Worm (Caenorhabditis elegans) whole organism, L1 larva: Measurements from ENCODE around the gene his-40.

Experiments used
- C04F5.9 ChIP-seq: sonication (generic microtip); optimal IDR thresholded peaks from 2 replicates; lab custom pipeline; 2016; ENCODE audit warnings: missing genetic modification characterization, missing compliant biosample characterization
- C34B4.2 ChIP-seq: sonication (generic microtip); optimal IDR thresholded peaks from 2 replicates; lab custom pipeline; 2017; ENCODE audit warnings: mild to moderate bottlenecking, missing genetic modification characterization, missing compliant biosample characterization
- Y116A8C.19 ChIP-seq: sonication (generic microtip); optimal IDR thresholded peaks from 2 replicates; lab custom pipeline; 2016; ENCODE audit warnings: missing compliant biosample characterization, missing genetic modification characterization, borderline replicate concordance
- aly-2 ChIP-seq: fragments of 150-350 bp; optimal IDR thresholded peaks from 2 replicates; lab custom pipeline; 2014; ENCODE audit warnings: missing biosample characterization, missing genetic modification characterization
- ama-1 ChIP-seq: fragments of 150-350 bp; optimal IDR thresholded peaks from 2 replicates; lab custom pipeline; 2014
- ceh-90 ChIP-seq: sonication (generic microtip); optimal IDR thresholded peaks from 2 replicates; lab custom pipeline; 2016; ENCODE audit warnings: missing genetic modification characterization, missing compliant biosample characterization
- ces-1 ChIP-seq: fragments of 150-350 bp; optimal IDR thresholded peaks from 2 replicates; lab custom pipeline; 2014; ENCODE audit warnings: missing biosample characterization, missing genetic modification reagents, missing genetic modification characterization
- dsc-1 ChIP-seq: sonication (generic microtip); optimal IDR thresholded peaks from 2 replicates; lab custom pipeline; 2016; ENCODE audit warnings: mild to moderate bottlenecking, missing genetic modification characterization, missing compliant biosample characterization
- efl-1 ChIP-seq, 4 experiments: fragments of 150-350 bp; optimal IDR thresholded peaks in 3 of 4; peaks in 1 of 4; 1 replicate in 1 of 4; 2 replicates in 3 of 4; lab custom pipeline; 2014; ENCODE audit warnings: missing biosample characterization in 2 of 4, missing genetic modification characterization in 2 of 4, missing genetic modification reagents in 2 of 4
- efl-3 ChIP-seq: fragments of 200-800 bp; sonication (Bioruptor generic); optimal IDR thresholded peaks from 2 replicates; lab custom pipeline; 2018; ENCODE audit warnings: mild to moderate bottlenecking, missing genetic modification characterization, missing compliant biosample characterization
- egl-27 ChIP-seq, 2 experiments: fragments of 150-350 bp in 1 of 2; sonication (generic microtip); optimal IDR thresholded peaks; 3 replicates each; lab custom pipeline; 2017 to 2018; ENCODE audit warnings: missing biosample characterization in 2 of 2, missing genetic modification characterization in 2 of 2, missing genetic modification reagents in 2 of 2
- elt-3 ChIP-seq, 6 experiments: fragments of 150-350 bp in 1 of 6; sonication (generic microtip); optimal IDR thresholded peaks; 2 replicates each; lab custom pipeline; 2017 to 2018; ENCODE audit warnings: missing biosample characterization in 6 of 6, missing genetic modification characterization in 6 of 6, inconsistent platforms in 1 of 6
- fkh-4 ChIP-seq: sonication (generic microtip); optimal IDR thresholded peaks from 2 replicates; lab custom pipeline; 2016; ENCODE audit warnings: missing compliant biosample characterization, missing genetic modification characterization, borderline replicate concordance
- grh-1 ChIP-seq: fragments of 200-800 bp; sonication (Bioruptor generic); IDR thresholded peaks from 2 replicates; pipeline ENCODE4 v1.3.6; 2022; ENCODE audit warnings: missing genetic modification reagents, missing genetic modification characterization, missing compliant biosample characterization
- hlh-17 ChIP-seq: fragments of 200-800 bp; sonication (Bioruptor generic); optimal IDR thresholded peaks from 2 replicates; lab custom pipeline; 2018; ENCODE audit warnings: missing genetic modification characterization, mild to moderate bottlenecking, missing compliant biosample characterization, moderate library complexity, borderline replicate concordance
- hlh-4 ChIP-seq: sonication (generic microtip); optimal IDR thresholded peaks from 2 replicates; lab custom pipeline; 2016; ENCODE audit warnings: mild to moderate bottlenecking, missing genetic modification characterization, missing compliant biosample characterization
- isw-1 ChIP-seq: fragments of 200-800 bp; sonication (Bioruptor generic); IDR thresholded peaks from 2 replicates; pipeline ENCODE4 v1.3.6; 2022; ENCODE audit warnings: missing genetic modification characterization, missing compliant biosample characterization
- lin-13 ChIP-seq: fragments of 150-350 bp; optimal IDR thresholded peaks from 2 replicates; lab custom pipeline; 2014; ENCODE audit warnings: missing biosample characterization, missing genetic modification reagents, missing genetic modification characterization
- lin-35 ChIP-seq, 2 experiments: fragments of 150-350 bp; optimal IDR thresholded peaks; 2 replicates each; lab custom pipeline; 2014; ENCODE audit warnings: missing biosample characterization in 2 of 2, missing genetic modification characterization in 2 of 2, missing genetic modification reagents in 2 of 2
- lir-3 ChIP-seq: sonication (generic microtip); optimal IDR thresholded peaks from 2 replicates; lab custom pipeline; 2016; ENCODE audit warnings: mild to moderate bottlenecking, missing genetic modification characterization, moderate library complexity, missing compliant biosample characterization; ENCODE audit not compliant: poor library complexity
- lsy-2 ChIP-seq, 2 experiments: fragments of 150-350 bp; optimal IDR thresholded peaks; 2 replicates each; lab custom pipeline; 2014; ENCODE audit warnings: missing biosample characterization in 2 of 2, missing genetic modification characterization in 2 of 2
- mef-2 ChIP-seq: fragments of 150-350 bp; optimal IDR thresholded peaks from 2 replicates; lab custom pipeline; 2014; ENCODE audit warnings: missing biosample characterization, missing genetic modification characterization
- nhr-11 ChIP-seq: fragments of 150-350 bp; optimal IDR thresholded peaks from 2 replicates; lab custom pipeline; 2014; ENCODE audit warnings: missing biosample characterization, missing genetic modification characterization
- nhr-12 ChIP-seq: sonication (generic microtip); optimal IDR thresholded peaks from 2 replicates; lab custom pipeline; 2017; ENCODE audit warnings: missing biosample characterization, missing genetic modification characterization
- nhr-19 ChIP-seq: fragments of 200-800 bp; sonication (Bioruptor generic); conservative IDR thresholded peaks from 2 replicates; pipeline ENCODE4 v1.3.6; 2022; ENCODE audit warnings: missing genetic modification characterization, missing compliant biosample characterization
- nhr-237 ChIP-seq: fragments of 150-350 bp; optimal IDR thresholded peaks from 2 replicates; lab custom pipeline; 2014; ENCODE audit warnings: missing biosample characterization, missing genetic modification characterization
- nhr-71 ChIP-seq: sonication (generic microtip); optimal IDR thresholded peaks from 2 replicates; lab custom pipeline; 2016; ENCODE audit warnings: mild to moderate bottlenecking, missing genetic modification characterization, moderate library complexity, missing compliant biosample characterization
- nhr-84 ChIP-seq: sonication (generic microtip); optimal IDR thresholded peaks from 2 replicates; lab custom pipeline; 2017; ENCODE audit warnings: missing biosample characterization, missing genetic modification characterization
- nhr-85 ChIP-seq: sonication (generic microtip); peaks from one replicate; lab custom pipeline; 2016; ENCODE audit warnings: missing genetic modification characterization, inconsistent platforms, missing compliant biosample characterization
- pax-3 ChIP-seq: fragments of 200-800 bp; sonication (Bioruptor generic); optimal IDR thresholded peaks from 2 replicates; lab custom pipeline; 2018; ENCODE audit warnings: mild to moderate bottlenecking, missing genetic modification characterization, moderate library complexity, missing compliant biosample characterization
- snpc-4 ChIP-seq: fragments of 150-350 bp; optimal IDR thresholded peaks from 2 replicates; lab custom pipeline; 2014; ENCODE audit warnings: missing biosample characterization, missing genetic modification characterization
- snu-23 ChIP-seq: sonication (generic microtip); optimal IDR thresholded peaks from 2 replicates; lab custom pipeline; 2016; ENCODE audit warnings: missing genetic modification characterization, missing compliant biosample characterization
- sox-4 ChIP-seq: sonication (generic microtip); optimal IDR thresholded peaks from 2 replicates; lab custom pipeline; 2016; ENCODE audit warnings: missing genetic modification characterization, missing compliant biosample characterization
- sup-37 ChIP-seq: fragments of 200-800 bp; sonication (Bioruptor generic); optimal IDR thresholded peaks from 2 replicates; lab custom pipeline; 2018; ENCODE audit warnings: mild to moderate bottlenecking, missing genetic modification characterization, missing compliant biosample characterization
- swsn-7 ChIP-seq: sonication (generic microtip); optimal IDR thresholded peaks from 2 replicates; lab custom pipeline; 2016; ENCODE audit warnings: missing genetic modification characterization, missing compliant biosample characterization
- unc-130 ChIP-seq: fragments of 150-350 bp; optimal IDR thresholded peaks from 2 replicates; lab custom pipeline; 2017; ENCODE audit warnings: missing biosample characterization, missing genetic modification characterization, inconsistent platforms
- unc-30 ChIP-seq: sonication (generic microtip); optimal IDR thresholded peaks from 2 replicates; lab custom pipeline; 2017; ENCODE audit warnings: missing biosample characterization, missing genetic modification characterization
- unc-86 ChIP-seq: sonication (generic microtip); optimal IDR thresholded peaks from 2 replicates; lab custom pipeline; 2016; ENCODE audit warnings: missing genetic modification characterization, missing compliant biosample characterization
- unc-98 ChIP-seq: fragments of 200-800 bp; sonication (Bioruptor generic); IDR thresholded peaks from 2 replicates; pipeline ENCODE4 v1.3.6; 2022; ENCODE audit warnings: missing genetic modification characterization, missing compliant biosample characterization
- vab-15 ChIP-seq: sonication (generic microtip); optimal IDR thresholded peaks from 2 replicates; lab custom pipeline; 2017; ENCODE audit warnings: missing genotype, mild to moderate bottlenecking, missing genetic modification characterization, missing compliant biosample characterization
- xbp-1 ChIP-seq: sonication (generic microtip); optimal IDR thresholded peaks from 2 replicates; lab custom pipeline; 2016; ENCODE audit warnings: missing genetic modification characterization, missing compliant biosample characterization
- ztf-11 ChIP-seq, 2 experiments: sonication (generic microtip); optimal IDR thresholded peaks; 2 replicates each; lab custom pipeline; 2016 to 2017; ENCODE audit warnings: missing genetic modification characterization in 2 of 2, missing biosample characterization in 1 of 2, missing compliant biosample characterization in 1 of 2

The his-40 gene

DNA sequence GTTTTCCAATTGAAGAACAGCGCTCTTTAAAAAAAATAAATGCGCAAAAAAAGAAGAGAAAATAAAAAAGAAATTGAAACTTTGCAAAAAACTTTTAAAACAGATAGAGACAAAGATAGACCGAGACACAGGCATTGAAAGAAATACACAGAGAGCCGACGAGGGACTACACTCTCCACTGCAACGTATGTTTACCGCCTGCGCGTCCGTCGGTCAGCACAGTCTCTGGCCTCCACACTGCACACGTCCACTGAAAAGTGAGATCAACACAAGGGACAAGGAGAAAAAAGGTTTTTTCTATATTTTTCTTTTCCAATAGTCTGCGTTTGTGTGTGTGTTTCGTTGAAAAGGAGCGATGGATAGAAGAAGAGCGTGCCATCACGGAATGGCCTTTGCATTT, 3.5 kb upstream of the his-40 start (continued):
- TF ChIP-seq dsc-1 (tag; lab: Kevin White, UChicago): no peak
- TF ChIP-seq ces-1 (GFP tag; lab: Kevin White, UChicago): no peak
- peak; percentile 41 to 66 for TF ChIP-seq lsy-2 (tag; optimal IDR thresholded peaks at IDR 0.05; lab: Kevin White, UChicago)
- no peak for TF ChIP-seq nhr-12 (tag; lab: Kevin White, UChicago)
- TF ChIP-seq grh-1 (GFP tag; lab: Robert Waterston, UW): no peak
- no peak for TF ChIP-seq nhr-11
- TF ChIP-seq Y116A8C.19 (tag; lab: Kevin White, UChicago): no peak
- TF ChIP-seq nhr-237 (tag; lab: Kevin White, UChicago): peak; percentile 60
- TF ChIP-seq unc-86 (tag; lab: Kevin White, UChicago): peak; percentile 4
- TF ChIP-seq unc-30 (tag; lab: Kevin White, UChicago): no peak
- peak; percentile 59 for TF ChIP-seq lir-3
- TF ChIP-seq ceh-90: no peak
- TF ChIP-seq efl-3 (GFP tag; lab: Kevin White, UChicago): no peak
- no peak for TF ChIP-seq C04F5.9 (tag; lab: Kevin White, UChicago)
- TF ChIP-seq hlh-4 (tag; lab: Kevin White, UChicago): no peak
- TF ChIP-seq C34B4.2 (tag; lab: Kevin White, UChicago): no peak
- TF ChIP-seq nhr-84 (tag; lab: Kevin White, UChicago): no peak
- peak; percentile 65 for TF ChIP-seq swsn-7 (tag; lab: Kevin White, UChicago)
- TF ChIP-seq mef-2: peak; percentile 34
- peak; percentile 47 for TF ChIP-seq isw-1 (GFP tag; lab: Robert Waterston, UW)
- TF ChIP-seq vab-15 (tag; lab: Kevin White, UChicago): no peak
- TF ChIP-seq unc-130 (tag; lab: Kevin White, UChicago): no peak
- no peak for TF ChIP-seq snpc-4 (tag; lab: Kevin White, UChicago)
- peak in 3 of 6 experiments; percentile 14 to 65 (median 49) for TF ChIP-seq elt-3 (tag; optimal IDR thresholded peaks at IDR 0.05; lab: Kevin White, UChicago)
- TF ChIP-seq hlh-17 (GFP tag; lab: Kevin White, UChicago): no peak
- TF ChIP-seq nhr-19: no peak; the same call in 1 of the 2 replicates
- TF ChIP-seq ama-1 (lab: Kevin White, UChicago): no peak
- TF ChIP-seq lin-35 (GFP tag; optimal IDR thresholded peaks at IDR 0.05; lab: Kevin White, UChicago): peak; percentile 10 to 14
- TF ChIP-seq sox-4 (tag; lab: Kevin White, UChicago): no peak
- peak; percentile 69 for TF ChIP-seq nhr-71 (tag; lab: Kevin White, UChicago)
- TF ChIP-seq pax-3 (tag; lab: Kevin White, UChicago): no peak

DNA sequence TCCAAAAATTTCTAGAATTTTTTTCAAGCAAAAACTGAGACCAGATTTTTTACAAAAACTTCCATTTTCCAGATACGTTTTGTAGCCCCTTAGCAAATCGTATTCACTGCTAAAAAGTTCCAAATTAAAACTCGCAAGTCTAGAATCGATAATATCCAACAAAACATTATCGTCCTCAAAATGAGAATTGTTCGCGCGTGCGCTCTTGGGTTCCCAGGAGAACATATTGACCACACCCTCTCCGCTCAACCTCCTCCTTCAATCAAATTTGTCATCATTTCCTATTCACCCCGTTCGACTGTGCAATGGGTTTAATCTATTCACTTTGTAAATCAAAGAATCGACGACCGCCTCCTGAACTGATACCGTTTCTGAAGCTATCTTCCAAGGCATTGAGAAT, 2.0 kb downstream of the his-40 start:
- no peak for TF ChIP-seq ztf-11 (tag; optimal IDR thresholded peaks at IDR 0.05; lab: Kevin White, UChicago)
- TF ChIP-seq aly-2 (tag; lab: Kevin White, UChicago): no peak
- no peak for TF ChIP-seq snpc-4 (tag; lab: Kevin White, UChicago)
- no peak for TF ChIP-seq efl-1 (optimal IDR thresholded peaks at IDR 0.05; lab: Kevin White, UChicago)
- TF ChIP-seq efl-1 (GFP tag; optimal IDR thresholded peaks at IDR 0.05 in 1 of 2; lab: Kevin White, UChicago): no peak
- TF ChIP-seq vab-15 (tag; lab: Kevin White, UChicago): no peak
- no peak for TF ChIP-seq lin-13 (GFP tag; lab: Kevin White, UChicago)
- TF ChIP-seq snu-23: no peak
- no peak for TF ChIP-seq fkh-4 (tag; lab: Kevin White, UChicago)
- TF ChIP-seq nhr-84 (tag; lab: Kevin White, UChicago): no peak
- TF ChIP-seq nhr-85: no peak
- TF ChIP-seq nhr-237 (tag; lab: Kevin White, UChicago): no peak
- no peak for TF ChIP-seq ces-1 (GFP tag; lab: Kevin White, UChicago)
- TF ChIP-seq ama-1 (lab: Kevin White, UChicago): no peak
- no peak for TF ChIP-seq sup-37 (GFP tag; lab: Kevin White, UChicago)
- TF ChIP-seq unc-98 (GFP tag; lab: Robert Waterston, UW): no peak
- TF ChIP-seq xbp-1: no peak
- TF ChIP-seq unc-30 (tag; lab: Kevin White, UChicago): no peak
- TF ChIP-seq egl-27 (tag; optimal IDR thresholded peaks at IDR 0.05; lab: Kevin White, UChicago): no peak
